Fruit fly (Drosophila melanogaster): Measurements from ENCODE around the gene Acsf2.

Acsf2 gene

dm6 chr2L:5291869-5292642, 50.0 kb downstream of the Acsf2 start:
- TF ChIP-seq Optix (GFP tag; IDR thresholded peaks at IDR 0.05) (no peak), CG6654 (GFP tag; optimal IDR thresholded peaks at IDR 0.05) (no peak), CG1233 (GFP tag; optimal IDR thresholded peaks at IDR 0.05) (no peak), fru (optimal IDR thresholded peaks at IDR 0.05) (no peak), salm (tag; optimal IDR thresholded peaks at IDR 0.05) (no peak), E2f1 (GFP tag; IDR thresholded peaks at IDR 0.05) (no peak), Hr39 (optimal IDR thresholded peaks at IDR 0.05) (no peak), ATbp (GFP tag; optimal IDR thresholded peaks at IDR 0.05) (no peak), Sry-δ (GFP tag; optimal IDR thresholded peaks at IDR 0.05) (no peak), CG11504 (tag; optimal IDR thresholded peaks at IDR 0.05) (no peak), CG8478 (optimal IDR thresholded peaks at IDR 0.05) (peak; percentile 60), CG9876 (GFP tag; optimal IDR thresholded peaks at IDR 0.05) (no peak), tgo (GFP tag; IDR thresholded peaks at IDR 0.05) (no peak), CG10321 (GFP tag; IDR thresholded peaks at IDR 0.05) (peak; percentile 77), nom (GFP tag; optimal IDR thresholded peaks at IDR 0.05) (peak; percentile 33), Med (GFP tag) (no peak), Dip3 (GFP tag; optimal IDR thresholded peaks at IDR 0.05) (no peak), wor (GFP tag; IDR thresholded peaks at IDR 0.05) (no peak), Ets97D (GFP tag; optimal IDR thresholded peaks at IDR 0.05) (no peak), CG13424 (tag; optimal IDR thresholded peaks at IDR 0.05) (no peak), Pdp1 (GFP tag; optimal IDR thresholded peaks at IDR 0.05) (peak in 1 of 2 experiments; percentile 44), D (optimal IDR thresholded peaks at IDR 0.05) (no peak), D (GFP tag; optimal IDR thresholded peaks at IDR 0.05) (no peak), CG1832 (GFP tag; optimal IDR thresholded peaks at IDR 0.05) (peak; percentile 5), CG17385 (GFP tag; optimal IDR thresholded peaks at IDR 0.05) (no peak), CG10366 (GFP tag; IDR thresholded peaks at IDR 0.05) (no peak), crol (GFP tag; IDR thresholded peaks at IDR 0.05) (peak; percentile 52; the same call in 1 of the 2 replicates), CG31224 (GFP tag; IDR thresholded peaks at IDR 0.05) (no peak), CG11695 (GFP tag; IDR thresholded peaks at IDR 0.05) (no peak), ERR (GFP tag; optimal IDR thresholded peaks at IDR 0.05) (no peak), CG33213 (GFP tag; optimal IDR thresholded peaks at IDR 0.05) (no peak), dm (GFP tag; optimal IDR thresholded peaks at IDR 0.05) (no peak), CG11085 (GFP tag; IDR thresholded peaks at IDR 0.05) (no peak), CG10147 (GFP tag; optimal IDR thresholded peaks at IDR 0.05) (no peak), grau (tag; optimal IDR thresholded peaks at IDR 0.05) (no peak), fd102C (GFP tag; optimal IDR thresholded peaks at IDR 0.05) (no peak), sna (GFP tag; IDR thresholded peaks at IDR 0.05; ENCODE audit: partially characterized antibody) (no peak), sug (tag; optimal IDR thresholded peaks at IDR 0.05) (no peak), Ravus (GFP tag; IDR thresholded peaks at IDR 0.05) (no peak), Vsx1 (GFP tag; optimal IDR thresholded peaks at IDR 0.05) (no peak), CG15514 (GFP tag; optimal IDR thresholded peaks at IDR 0.05) (no peak), Neu2 (GFP tag; optimal IDR thresholded peaks at IDR 0.05; ENCODE audit: borderline replicate concordance) (no peak), CG14441 (GFP tag; IDR thresholded peaks at IDR 0.05) (no peak), CG2678 (tag; optimal IDR thresholded peaks at IDR 0.05) (no peak), BtbVII (GFP tag; optimal IDR thresholded peaks at IDR 0.05) (no peak)

Measured in whole organism, embryonic.